Fruit fly (Drosophila melanogaster): ENCODE measurements around the gene RpS6.

Gene RpS6

DNA sequence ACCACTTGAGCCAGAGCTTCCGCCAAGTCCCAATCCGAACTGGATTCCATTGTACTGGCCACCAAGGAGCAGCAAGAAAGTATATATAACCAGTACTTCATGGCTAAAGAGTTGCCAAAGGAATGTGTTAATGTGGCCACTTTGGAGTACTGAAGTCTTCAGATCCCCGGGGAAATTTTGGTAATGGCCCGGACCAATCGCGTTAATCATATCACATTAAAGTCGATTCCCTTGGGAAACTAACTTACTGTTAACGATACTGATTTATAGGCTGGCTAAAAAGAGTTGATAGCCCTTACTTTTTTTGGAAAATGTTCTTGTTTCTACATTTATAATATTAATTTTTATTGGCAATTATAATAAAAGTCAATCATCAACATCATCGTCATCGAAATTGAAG is 34.3 kb downstream of the RpS6 start, which contains the start of gene Ir7b:
Ir7b (minus strand) TSS at position 101 of the 400 bp plus-strand sequence.
- TF ChIP-seq Trl (optimal IDR thresholded peaks at IDR 0.05), result no peak
- no peak for TF ChIP-seq Trl (GFP tag; optimal IDR thresholded peaks at IDR 0.05)
- no peak for TF ChIP-seq zen (tag; optimal IDR thresholded peaks at IDR 0.05)
- no peak for TF ChIP-seq CG5180 (GFP tag; optimal IDR thresholded peaks at IDR 0.05)
- TF ChIP-seq ewg (GFP tag; optimal IDR thresholded peaks at IDR 0.05), result no peak
- no peak for TF ChIP-seq CG12744 (GFP tag; optimal IDR thresholded peaks at IDR 0.05)
- TF ChIP-seq CG16779 (GFP tag; IDR thresholded peaks at IDR 0.05), result no peak
- no peak for TF ChIP-seq amos (GFP tag; IDR thresholded peaks at IDR 0.05; ENCODE audit: partially characterized antibody)
- no peak for TF ChIP-seq CG11247 (GFP tag; IDR thresholded peaks at IDR 0.05)
- TF ChIP-seq CG6791 (GFP tag; IDR thresholded peaks at IDR 0.05; ENCODE audit: partially characterized antibody), result no peak
- no peak for TF ChIP-seq CG10267 (tag; optimal IDR thresholded peaks at IDR 0.05)
- no peak for TF ChIP-seq phol (tag; optimal IDR thresholded peaks at IDR 0.05)
- no peak for TF ChIP-seq CG8290 (GFP tag; optimal IDR thresholded peaks at IDR 0.05)
- no peak for TF ChIP-seq CG8290 (tag; optimal IDR thresholded peaks at IDR 0.05)
- no peak for TF ChIP-seq eve (GFP tag; optimal IDR thresholded peaks at IDR 0.05)
- TF ChIP-seq CG9609 (GFP tag; optimal IDR thresholded peaks at IDR 0.05), result no peak
- TF ChIP-seq CG3407 (GFP tag; optimal IDR thresholded peaks at IDR 0.05), result no peak
- no peak for TF ChIP-seq Xbp1 (GFP tag; optimal IDR thresholded peaks at IDR 0.05)
- no peak for TF ChIP-seq gfzf (GFP tag; optimal IDR thresholded peaks at IDR 0.05)

DNA sequence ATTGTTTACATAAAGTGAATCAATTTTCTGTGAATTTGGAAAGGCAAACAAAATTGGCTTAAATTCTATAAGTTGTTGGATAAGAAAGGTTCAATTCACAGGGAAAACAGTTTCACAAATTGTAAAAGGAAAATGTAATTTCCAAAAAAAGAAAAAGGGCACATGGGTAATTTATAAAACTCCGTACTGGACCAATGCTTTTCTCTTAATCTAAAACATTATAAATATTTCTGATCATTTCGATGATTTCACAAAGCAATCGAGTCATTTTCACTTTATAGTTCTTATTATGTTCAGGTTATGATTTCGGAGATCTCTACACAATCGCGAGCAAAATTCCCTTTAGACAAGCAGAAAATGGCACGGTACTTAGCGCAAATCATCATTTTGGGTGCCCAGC is 43.3 kb downstream of the RpS6 start, which contains the start of gene CG1409:
CG1409 (plus strand) TSS at position 301 of the 400 bp plus-strand sequence.
- TF ChIP-seq fd3F (GFP tag; optimal IDR thresholded peaks at IDR 0.05), result no peak
- no peak for TF ChIP-seq fd64A (GFP tag; optimal IDR thresholded peaks at IDR 0.05)
- no peak for TF ChIP-seq so (GFP tag; IDR thresholded peaks at IDR 0.05)
- no peak for TF ChIP-seq CTCF (GFP tag; optimal IDR thresholded peaks at IDR 0.05)
- no peak for TF ChIP-seq CG10979 (tag; optimal IDR thresholded peaks at IDR 0.05)
- TF ChIP-seq CG10209 (GFP tag; optimal IDR thresholded peaks at IDR 0.05), result no peak
- TF ChIP-seq CG17385 (GFP tag; optimal IDR thresholded peaks at IDR 0.05), result no peak
- no peak for TF ChIP-seq tx (GFP tag; optimal IDR thresholded peaks at IDR 0.05)
- TF ChIP-seq nerfin-2 (GFP tag; IDR thresholded peaks at IDR 0.05; ENCODE audit: partially characterized antibody), result no peak
- no peak for TF ChIP-seq Dip2 (GFP tag; IDR thresholded peaks at IDR 0.05)
- TF ChIP-seq Asciz (GFP tag; optimal IDR thresholded peaks at IDR 0.05), result no peak
- no peak for TF ChIP-seq Nf-YA (GFP tag; IDR thresholded peaks at IDR 0.05)
- no peak for TF ChIP-seq dmrt11E (tag; optimal IDR thresholded peaks at IDR 0.05)
- no peak for TF ChIP-seq abd-A (tag; optimal IDR thresholded peaks at IDR 0.05)
- no peak for TF ChIP-seq NC2β (GFP tag; optimal IDR thresholded peaks at IDR 0.05)

DNA sequence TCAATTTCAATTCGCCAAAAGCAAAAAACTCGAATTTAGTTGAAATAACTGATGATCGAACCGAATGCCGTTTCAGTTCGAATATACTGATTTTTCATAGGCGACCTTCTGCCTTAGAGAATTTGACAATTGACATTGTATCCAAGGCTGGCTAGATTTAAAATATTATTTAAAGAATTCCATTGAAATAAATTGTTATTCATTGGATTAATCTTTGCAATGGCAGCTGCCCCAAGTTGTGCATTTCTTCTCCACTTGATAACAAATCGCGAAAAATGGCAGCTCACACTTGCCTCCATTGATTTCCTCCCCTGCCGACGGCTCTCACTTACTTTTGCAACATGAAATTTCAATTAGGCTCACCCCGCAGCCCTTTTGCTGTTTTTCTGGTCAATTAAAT is 47.0 kb downstream of the RpS6 start, which contains the start of gene CG10920:
CG10920 (minus strand) TSS at position 101 of the 400 bp plus-strand sequence.
- TF ChIP-seq CG11695 (GFP tag; IDR thresholded peaks at IDR 0.05) (no peak), CG32532 (GFP tag; IDR thresholded peaks at IDR 0.05) (no peak)

Measured in whole organism, embryonic.